Worm (Caenorhabditis elegans): Measurements from ENCODE around the gene efl-2.

DNA sequence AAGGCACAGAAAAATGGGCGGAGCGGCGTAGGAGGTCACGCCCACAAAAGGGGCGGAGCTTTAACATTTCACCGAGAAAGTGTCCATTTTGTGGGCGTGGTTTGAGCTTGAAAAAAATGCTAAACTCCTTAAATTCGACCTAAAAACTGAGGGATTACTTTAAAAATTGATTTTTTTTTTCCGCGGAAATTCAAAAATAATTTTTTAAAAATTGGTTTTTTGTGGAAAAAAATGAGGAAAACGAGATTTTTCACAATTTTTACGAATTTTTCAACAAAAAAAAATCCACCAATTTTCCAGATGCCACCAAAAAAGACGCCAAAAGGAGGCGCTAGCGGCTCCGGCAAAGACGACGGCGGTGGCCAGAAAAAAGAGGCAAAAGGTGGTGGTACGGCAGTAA is 3.3 kb upstream of the efl-2 start, which contains the start of gene pinn-4:
- no peak for TF ChIP-seq ZK546.5 (tag; optimal IDR thresholded peaks at IDR 0.05)
- no peak for TF ChIP-seq nhr-25 (tag; optimal IDR thresholded peaks at IDR 0.05)
- TF ChIP-seq aly-2 (tag; optimal IDR thresholded peaks at IDR 0.05): no peak
- TF ChIP-seq ztf-11 (tag; optimal IDR thresholded peaks at IDR 0.05): no peak
- no peak for TF ChIP-seq elt-1 (tag; optimal IDR thresholded peaks at IDR 0.05)
- TF ChIP-seq zag-1 (tag; optimal IDR thresholded peaks at IDR 0.05): no peak
- no peak for TF ChIP-seq nhr-11 (tag; optimal IDR thresholded peaks at IDR 0.05)
- TF ChIP-seq ama-1 (optimal IDR thresholded peaks at IDR 0.05): no peak
- TF ChIP-seq pqm-1 (tag; optimal IDR thresholded peaks at IDR 0.05): no peak
- TF ChIP-seq eor-1 (tag; optimal IDR thresholded peaks at IDR 0.05): no peak
- no peak for TF ChIP-seq elt-3 (tag; optimal IDR thresholded peaks at IDR 0.05)
- TF ChIP-seq lin-15B (tag; optimal IDR thresholded peaks at IDR 0.05): no peak
- TF ChIP-seq snpc-4 (tag; optimal IDR thresholded peaks at IDR 0.05): no peak
